Fruit fly (Drosophila melanogaster) whole organism, prepupa: Measurements from ENCODE around the gene CG9673.

ENCODE experiments used
- CG10631 ChIP-seq: fragments of 200-800 bp; sonication (Bioruptor generic); optimal IDR thresholded peaks from 2 replicates; lab custom pipeline; 2016; ENCODE audit warnings: missing biosample characterization, missing genetic modification characterization
- CG10669 ChIP-seq: fragments of 200-800 bp; sonication (Bioruptor generic); optimal IDR thresholded peaks from 3 replicates; lab custom pipeline; 2018; ENCODE audit warnings: missing biosample characterization, mild to moderate bottlenecking, missing genetic modification characterization, moderate library complexity
- CG11902 ChIP-seq: fragments of 200-800 bp; sonication (Bioruptor generic); optimal IDR thresholded peaks from 3 replicates; lab custom pipeline; 2016; ENCODE audit warnings: missing biosample characterization, missing genetic modification characterization
- CG15336 ChIP-seq: fragments of 200-800 bp; sonication (Bioruptor generic); IDR thresholded peaks from 2 replicates; pipeline ENCODE4 v1.3.6; 2022; ENCODE audit warnings: missing biosample characterization, missing genetic modification characterization
- CG3032 ChIP-seq: fragments of 200-800 bp; optimal IDR thresholded peaks from 2 replicates; lab custom pipeline; 2019; ENCODE audit warnings: missing biosample characterization, mild to moderate bottlenecking, missing genetic modification characterization, moderate library complexity
- CG32006 ChIP-seq: fragments of 200-800 bp; sonication (Bioruptor generic); optimal IDR thresholded peaks from 3 replicates; lab custom pipeline; 2017; ENCODE audit warnings: missing biosample characterization, mild to moderate bottlenecking, missing genetic modification characterization
- CG34406 ChIP-seq: fragments of 200-800 bp; sonication (Bioruptor generic); optimal IDR thresholded peaks from 3 replicates; lab custom pipeline; 2016; ENCODE audit warnings: missing biosample characterization, missing genetic modification characterization
- CG3919 ChIP-seq: fragments of 200-800 bp; sonication (Bioruptor generic); optimal IDR thresholded peaks from 3 replicates; lab custom pipeline; 2016; ENCODE audit warnings: missing biosample characterization, missing genetic modification characterization
- CG4318 ChIP-seq: fragments of 200-800 bp; sonication (Bioruptor generic); optimal IDR thresholded peaks from 3 replicates; lab custom pipeline; 2017; ENCODE audit warnings: missing biosample characterization, mild to moderate bottlenecking, missing genetic modification characterization
- CG6163 ChIP-seq: fragments of 200-800 bp; sonication (Bioruptor generic); IDR thresholded peaks from 3 replicates; pipeline ENCODE4 v1.3.6; 2022; ENCODE audit warnings: missing biosample characterization, missing genetic modification characterization
- CG6792 ChIP-seq: fragments of 200-800 bp; sonication (Bioruptor generic); optimal IDR thresholded peaks from 3 replicates; lab custom pipeline; 2016; ENCODE audit warnings: missing biosample characterization, missing genetic modification characterization
- CG6854 ChIP-seq: fragments of 200-800 bp; sonication (Bioruptor generic); optimal IDR thresholded peaks from 2 replicates; lab custom pipeline; 2017; ENCODE audit warnings: missing biosample characterization, mild to moderate bottlenecking, missing genetic modification characterization
- CG7368 ChIP-seq: fragments of 200-800 bp; sonication (Bioruptor generic); optimal IDR thresholded peaks from 3 replicates; lab custom pipeline; 2016; ENCODE audit warnings: missing biosample characterization, missing genetic modification characterization
- CG8119 ChIP-seq: fragments of 200-800 bp; sonication (Bioruptor generic); IDR thresholded peaks from 3 replicates; pipeline ENCODE4 v1.3.6; 2022; ENCODE audit warnings: missing biosample characterization, missing genetic modification characterization
- CG8319 ChIP-seq: fragments of 200-800 bp; sonication (Bioruptor generic); optimal IDR thresholded peaks from 3 replicates; lab custom pipeline; 2016; ENCODE audit warnings: missing biosample characterization, missing genetic modification characterization
- CG8632 ChIP-seq: fragments of 200-800 bp; sonication (Bioruptor generic); optimal IDR thresholded peaks from 3 replicates; lab custom pipeline; 2016; ENCODE audit warnings: missing biosample characterization, missing genetic modification characterization
- Eip75B ChIP-seq: fragments of 200-800 bp; sonication (Bioruptor generic); optimal IDR thresholded peaks from 3 replicates; lab custom pipeline; 2016; ENCODE audit warnings: missing biosample characterization, missing genetic modification characterization
- Eip78C ChIP-seq: fragments of 200-800 bp; sonication (Bioruptor generic); peaks from one replicate; lab custom pipeline; 2016; ENCODE audit warnings: missing biosample characterization, missing genetic modification characterization
- Eip93F ChIP-seq: fragments of 200-800 bp; sonication (Bioruptor generic); optimal IDR thresholded peaks from 2 replicates; lab custom pipeline; 2016; ENCODE audit warnings: missing biosample characterization, mild to moderate bottlenecking, missing genetic modification characterization
- Hr38 ChIP-seq: sonication (Bioruptor generic); optimal IDR thresholded peaks from 2 replicates; lab custom pipeline; 2016; ENCODE audit warnings: missing biosample characterization, missing genetic modification characterization
- Hr39 ChIP-seq: fragments of 200-800 bp; sonication (Bioruptor generic); optimal IDR thresholded peaks from 2 replicates; lab custom pipeline; 2016; ENCODE audit warnings: missing biosample characterization, missing genetic modification characterization
- Met ChIP-seq: fragments of 200-800 bp; sonication (Bioruptor generic); optimal IDR thresholded peaks from 3 replicates; lab custom pipeline; 2016; ENCODE audit warnings: missing biosample characterization, missing genetic modification characterization
- OdsH ChIP-seq: fragments of 200-800 bp; sonication (Bioruptor generic); optimal IDR thresholded peaks from 3 replicates; lab custom pipeline; 2016; ENCODE audit warnings: missing biosample characterization, missing genetic modification characterization
- Smox ChIP-seq: fragments of 200-800 bp; sonication (Bioruptor generic); optimal IDR thresholded peaks from 3 replicates; lab custom pipeline; 2016; ENCODE audit warnings: missing biosample characterization, missing genetic modification characterization
- Sox102F ChIP-seq: fragments of 200-800 bp; sonication (Bioruptor generic); optimal IDR thresholded peaks from 2 replicates; lab custom pipeline; 2016; ENCODE audit warnings: missing biosample characterization, mild to moderate bottlenecking, missing genetic modification characterization
- Sox14 ChIP-seq: fragments of 200-800 bp; sonication (Bioruptor generic); optimal IDR thresholded peaks from 3 replicates; lab custom pipeline; 2016; ENCODE audit warnings: missing biosample characterization, missing genetic modification characterization
- achi ChIP-seq: fragments of 200-800 bp; sonication (Bioruptor generic); optimal IDR thresholded peaks from 3 replicates; lab custom pipeline; 2016; ENCODE audit warnings: missing biosample characterization, missing genetic modification characterization
- acj6 ChIP-seq: fragments of 200-800 bp; sonication (Bioruptor generic); optimal IDR thresholded peaks from 3 replicates; lab custom pipeline; 2016; ENCODE audit warnings: missing biosample characterization, missing genetic modification characterization
- dac ChIP-seq: fragments of 200-800 bp; sonication (Bioruptor generic); optimal IDR thresholded peaks from 2 replicates; lab custom pipeline; 2017; ENCODE audit warnings: missing biosample characterization, mild to moderate bottlenecking, missing genetic modification characterization
- dsx ChIP-seq: fragments of 200-800 bp; optimal IDR thresholded peaks from 3 replicates; lab custom pipeline; 2019; ENCODE audit warnings: missing biosample characterization, mild to moderate bottlenecking, missing genetic modification characterization, moderate library complexity; ENCODE audit not compliant: poor library complexity, severe bottlenecking
- eg ChIP-seq: fragments of 200-800 bp; sonication (Bioruptor generic); IDR thresholded peaks from 3 replicates; pipeline ENCODE4 v1.3.6; 2022; ENCODE audit warnings: missing biosample characterization, missing genetic modification characterization
- esn ChIP-seq: fragments of 200-800 bp; sonication (Bioruptor generic); optimal IDR thresholded peaks from 2 replicates; lab custom pipeline; 2016; ENCODE audit warnings: missing biosample characterization, mild to moderate bottlenecking, missing genetic modification characterization, moderate library complexity
- fd59A ChIP-seq: fragments of 200-800 bp; sonication (Bioruptor generic); optimal IDR thresholded peaks from 2 replicates; lab custom pipeline; 2017; ENCODE audit warnings: missing biosample characterization, mild to moderate bottlenecking, missing genetic modification characterization, missing genetic modification reagents
- fd85E ChIP-seq: fragments of 200-800 bp; sonication (Bioruptor generic); optimal IDR thresholded peaks from 3 replicates; lab custom pipeline; 2016; ENCODE audit warnings: missing biosample characterization, missing genetic modification characterization
- lz ChIP-seq: fragments of 200-800 bp; sonication (Bioruptor generic); optimal IDR thresholded peaks from 3 replicates; lab custom pipeline; 2016; ENCODE audit warnings: missing biosample characterization, missing genetic modification characterization
- net ChIP-seq: fragments of 200-800 bp; sonication (Bioruptor generic); optimal IDR thresholded peaks from 3 replicates; lab custom pipeline; 2016; ENCODE audit warnings: missing biosample characterization, missing genetic modification characterization
- pdm3 ChIP-seq: fragments of 200-800 bp; sonication (Bioruptor generic); optimal IDR thresholded peaks from 3 replicates; lab custom pipeline; 2016; ENCODE audit warnings: missing biosample characterization, missing genetic modification characterization
- spab ChIP-seq: fragments of 200-800 bp; sonication (Bioruptor generic); optimal IDR thresholded peaks from 2 replicates; lab custom pipeline; 2017; ENCODE audit warnings: missing biosample characterization, mild to moderate bottlenecking, missing genetic modification characterization, missing genetic modification reagents
- ss ChIP-seq, 2 experiments: fragments of 200-800 bp; sonication (Bioruptor generic); optimal IDR thresholded peaks; 2 replicates in 1 of 2; 3 replicates in 1 of 2; lab custom pipeline; 2017 to 2018; ENCODE audit warnings: mild to moderate bottlenecking in 2 of 2, missing biosample characterization in 2 of 2, missing genetic modification characterization in 2 of 2, moderate library complexity in 1 of 2
- topi ChIP-seq: fragments of 200-800 bp; sonication (Bioruptor generic); optimal IDR thresholded peaks from 3 replicates; lab custom pipeline; 2016; ENCODE audit warnings: missing biosample characterization, missing genetic modification characterization
- vri ChIP-seq: fragments of 200-800 bp; sonication (Bioruptor generic); optimal IDR thresholded peaks from 3 replicates; lab custom pipeline; 2016; ENCODE audit warnings: missing biosample characterization, mild to moderate bottlenecking, missing genetic modification characterization

Gene CG9673

DNA sequence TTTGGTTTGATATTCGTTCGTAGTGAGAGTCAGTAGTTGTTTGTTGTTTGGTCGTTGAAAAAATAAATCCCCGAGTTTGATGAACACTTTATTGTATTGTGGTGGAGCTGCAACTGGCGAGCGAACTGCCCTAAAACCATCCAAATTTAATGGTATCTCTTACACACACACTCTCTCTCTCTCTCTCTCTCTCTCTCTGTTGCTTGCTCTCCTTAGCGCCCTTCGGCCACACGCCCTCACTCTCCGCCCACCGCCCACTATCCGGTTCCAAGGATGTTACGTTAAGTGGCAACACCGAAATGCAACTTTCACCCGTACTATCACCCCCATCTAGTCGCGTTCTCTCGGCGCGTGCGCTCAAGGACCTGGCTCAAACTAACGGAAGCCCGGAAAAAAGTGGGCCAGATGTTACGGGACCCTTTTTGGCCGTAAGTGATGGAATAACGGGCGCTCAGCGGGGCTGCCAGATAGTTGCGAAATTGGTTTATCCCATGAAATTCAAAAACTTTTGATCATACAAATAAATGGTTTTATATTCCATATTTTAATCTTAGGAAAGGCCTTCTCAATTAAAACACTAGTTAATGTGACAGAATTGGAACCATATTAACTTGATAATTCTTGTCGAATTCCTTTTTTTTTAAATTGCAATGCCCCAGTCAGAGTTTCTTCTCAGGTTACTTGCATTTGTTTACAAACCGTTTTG lies 16.1 kb downstream of the CG9673 start:
- TF ChIP-seq CG15336, result no peak
- no peak for TF ChIP-seq CG10631 (GFP tag; lab: Kevin White, UChicago)
- TF ChIP-seq fd59A (GFP tag; lab: Kevin White, UChicago), result no peak
- no peak for TF ChIP-seq achi (GFP tag; lab: Kevin White, UChicago)
- no peak for TF ChIP-seq spab (GFP tag; lab: Kevin White, UChicago)
- no peak for TF ChIP-seq CG10669 (GFP tag; lab: Kevin White, UChicago)
- no peak for TF ChIP-seq vri (GFP tag; lab: Kevin White, UChicago)
- no peak for TF ChIP-seq CG32006
- TF ChIP-seq Eip78C (GFP tag; lab: Kevin White, UChicago), result no peak
- TF ChIP-seq acj6, result no peak
- TF ChIP-seq CG11902 (GFP tag; lab: Kevin White, UChicago), result no peak
- no peak for TF ChIP-seq CG3032
- TF ChIP-seq Eip75B (GFP tag; lab: Kevin White, UChicago), result no peak
- TF ChIP-seq CG6792 (GFP tag; lab: Kevin White, UChicago), result no peak
- no peak for TF ChIP-seq topi (GFP tag; lab: Kevin White, UChicago)
- TF ChIP-seq Hr38 (GFP tag; lab: Kevin White, UChicago), result no peak
- no peak for TF ChIP-seq ss (GFP tag; optimal IDR thresholded peaks at IDR 0.05; lab: Kevin White, UChicago)

DNA sequence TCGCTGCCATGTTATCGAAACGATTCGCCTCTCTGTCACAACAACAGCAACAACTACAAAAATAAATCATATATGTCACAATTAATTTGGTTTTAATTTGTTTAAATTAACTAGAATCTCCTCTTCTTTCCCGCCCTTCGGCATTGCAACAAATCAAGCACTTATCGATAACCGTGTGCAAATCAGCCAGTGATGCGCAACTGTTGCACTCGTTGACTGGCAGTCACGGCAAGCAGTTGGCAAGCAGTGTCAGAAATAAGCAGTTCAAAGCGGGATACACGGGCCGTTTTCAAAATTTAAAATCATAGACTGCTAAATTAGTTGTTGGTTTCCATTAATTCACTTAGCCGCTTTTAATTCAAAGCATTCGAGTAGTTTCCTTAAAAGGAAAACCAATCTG lies 19.9 kb downstream of the CG9673 start, which contains the start of gene Axs:
Gene Axs (minus strand): TSS at position 131 of the 400 bp plus-strand sequence.
- no peak for TF ChIP-seq Sox102F (GFP tag; lab: Kevin White, UChicago)
- TF ChIP-seq dsx (GFP tag; lab: Kevin White, UChicago), result peak; percentile 93
- TF ChIP-seq CG7368 (GFP tag; lab: Kevin White, UChicago), result no peak
- TF ChIP-seq Eip93F, result no peak
- TF ChIP-seq pdm3 (GFP tag; lab: Kevin White, UChicago), result peak; percentile 5
- peak; percentile 29 for TF ChIP-seq achi (GFP tag; lab: Kevin White, UChicago)
- TF ChIP-seq CG8319 (GFP tag; lab: Kevin White, UChicago), result no peak
- TF ChIP-seq dac, result no peak
- TF ChIP-seq net (GFP tag; lab: Kevin White, UChicago), result no peak
- no peak for TF ChIP-seq Hr39 (GFP tag; lab: Kevin White, UChicago)
- no peak for TF ChIP-seq topi (GFP tag; lab: Kevin White, UChicago)
- TF ChIP-seq spab (GFP tag; lab: Kevin White, UChicago), result no peak
- no peak for TF ChIP-seq vri (GFP tag; lab: Kevin White, UChicago)
- peak; percentile 21 for TF ChIP-seq Eip78C (GFP tag; lab: Kevin White, UChicago)
- TF ChIP-seq CG6854 (GFP tag; lab: Kevin White, UChicago), result no peak
- TF ChIP-seq Sox14 (GFP tag; lab: Kevin White, UChicago), result peak; percentile 35
- no peak for TF ChIP-seq lz (GFP tag; lab: Kevin White, UChicago)
- TF ChIP-seq Smox (GFP tag; lab: Kevin White, UChicago), result no peak
- no peak for TF ChIP-seq Eip75B (GFP tag; lab: Kevin White, UChicago)

DNA sequence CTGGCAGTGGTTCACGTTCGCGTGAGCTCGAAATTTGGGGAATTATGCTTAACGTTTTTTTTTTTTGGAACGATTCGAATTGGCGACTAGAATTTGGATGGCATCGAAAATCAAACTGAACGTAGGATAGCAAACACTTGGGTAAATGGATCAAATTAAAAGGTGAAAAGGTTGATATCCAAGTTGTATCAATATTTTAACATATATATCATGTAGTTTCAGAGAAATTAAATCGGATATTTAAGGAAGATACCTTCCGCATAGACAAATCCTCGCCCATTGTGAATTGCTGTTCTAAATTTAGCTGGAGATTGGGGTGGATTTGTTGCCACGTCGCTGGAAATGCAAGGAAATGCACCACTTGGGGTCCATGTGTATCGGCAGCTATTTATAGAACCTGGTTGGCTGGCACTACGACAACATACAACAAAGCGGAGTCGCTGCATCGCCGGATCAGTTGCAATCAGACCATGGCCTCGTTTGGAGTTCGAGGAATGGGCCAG lies 24.8 kb downstream of the CG9673 start, which contains the start of the genes CG13010 and sing:
Gene CG13010 (minus strand): TSS at position 101 of the 503 bp plus-strand sequence.
Gene sing (plus strand): TSS at position 453 of the 503 bp plus-strand sequence.
- TF ChIP-seq fd85E (GFP tag; lab: Kevin White, UChicago), result no peak
- TF ChIP-seq CG34406, result no peak
- TF ChIP-seq spab (GFP tag; lab: Kevin White, UChicago), result no peak
- TF ChIP-seq Sox102F (GFP tag; lab: Kevin White, UChicago), result no peak

DNA sequence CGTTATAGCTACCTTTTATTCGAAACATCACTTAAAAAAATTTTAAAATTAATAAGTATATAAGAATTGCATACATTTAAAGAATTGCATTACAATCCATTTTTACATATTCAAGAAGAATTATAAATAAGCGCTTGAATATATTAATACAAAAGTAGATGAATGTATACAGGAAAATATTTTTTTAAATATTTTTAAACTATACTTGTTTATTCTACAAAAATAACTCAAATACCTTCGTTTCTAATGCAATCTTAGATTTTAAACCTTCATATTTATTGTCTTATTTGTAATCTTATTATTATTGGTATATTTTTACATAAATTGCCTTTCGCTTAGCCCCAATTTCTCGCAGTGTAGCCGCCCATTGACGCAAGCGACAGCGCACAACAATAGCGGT lies 26.5 kb downstream of the CG9673 start:
- no peak for TF ChIP-seq CG4318
- peak; percentile 13 for TF ChIP-seq CG3919
- peak; percentile 20 for TF ChIP-seq acj6
- peak; percentile 45 for TF ChIP-seq CG34406
- no peak for TF ChIP-seq Hr39 (GFP tag; lab: Kevin White, UChicago)
- TF ChIP-seq Met, result peak; percentile 13
- TF ChIP-seq esn, result peak; percentile 37
- peak; percentile 4 for TF ChIP-seq dsx (GFP tag; lab: Kevin White, UChicago)
- peak; percentile 19 for TF ChIP-seq OdsH (GFP tag; lab: Kevin White, UChicago)
- peak; percentile 4 for TF ChIP-seq CG6792 (GFP tag; lab: Kevin White, UChicago)
- no peak for TF ChIP-seq CG7368 (GFP tag; lab: Kevin White, UChicago)
- no peak for TF ChIP-seq Eip93F
- TF ChIP-seq CG32006, result peak; percentile 53
- TF ChIP-seq eg (GFP tag; lab: Robert Waterston, UW), result peak; percentile 41; the same call in 1 of the 3 replicates
- peak; percentile 62 for TF ChIP-seq Eip78C (GFP tag; lab: Kevin White, UChicago)
- peak; percentile 50; the same call in 2 of the 3 replicates for TF ChIP-seq CG8119 (GFP tag; lab: Robert Waterston, UW)
- TF ChIP-seq Smox (GFP tag; lab: Kevin White, UChicago), result no peak
- TF ChIP-seq CG15336, result peak; percentile 49
- TF ChIP-seq achi (GFP tag; lab: Kevin White, UChicago), result peak; percentile 38
- peak; percentile 17 for TF ChIP-seq CG10631 (GFP tag; lab: Kevin White, UChicago)
- TF ChIP-seq CG8632 (GFP tag; lab: Kevin White, UChicago), result peak; percentile 30
- 0 out of 3 replicates have a peak, but pooled peaks have one; percentile 28 for TF ChIP-seq CG6163
- no peak for TF ChIP-seq net (GFP tag; lab: Kevin White, UChicago)
